Worm (Caenorhabditis elegans) whole organism, L1 larva: ENCODE measurements around the gene ZK1320.5.

ENCODE experiments used
- hlh-4 ChIP-seq: sonication (generic microtip); optimal IDR thresholded peaks from 2 replicates; lab custom pipeline; 2016; ENCODE audit warnings: mild to moderate bottlenecking, missing genetic modification characterization, missing compliant biosample characterization
- nhr-20 ChIP-seq: sonication (generic microtip); optimal IDR thresholded peaks from 2 replicates; lab custom pipeline; 2016; ENCODE audit warnings: mild to moderate bottlenecking, missing genetic modification characterization, missing compliant biosample characterization

DNA sequence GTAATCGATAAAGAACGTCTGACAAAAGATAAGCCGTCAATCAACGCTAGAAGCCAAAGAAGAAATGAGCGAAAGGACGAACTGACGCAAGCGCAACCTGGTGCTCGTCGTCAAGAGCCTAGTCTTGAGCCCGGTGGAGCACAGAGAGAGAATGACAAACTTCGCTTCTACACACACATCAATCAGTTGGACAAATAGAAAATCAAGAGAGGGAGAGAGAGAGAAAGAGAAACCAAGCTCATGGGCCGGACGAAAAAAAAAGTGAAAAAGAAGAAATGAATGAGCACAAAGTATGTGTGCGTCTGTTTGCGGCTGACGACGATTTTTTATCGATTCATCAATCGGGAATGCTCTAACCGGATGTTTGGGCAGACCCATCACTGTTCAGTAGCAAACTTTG lies 44.4 kb downstream of the ZK1320.5 start:
- TF ChIP-seq hlh-4 (tag; lab: Kevin White, UChicago), result no peak
- no peak for TF ChIP-seq nhr-20
